Fruit fly (Drosophila melanogaster): ENCODE measurements around the gene scpr-B.

DNA sequence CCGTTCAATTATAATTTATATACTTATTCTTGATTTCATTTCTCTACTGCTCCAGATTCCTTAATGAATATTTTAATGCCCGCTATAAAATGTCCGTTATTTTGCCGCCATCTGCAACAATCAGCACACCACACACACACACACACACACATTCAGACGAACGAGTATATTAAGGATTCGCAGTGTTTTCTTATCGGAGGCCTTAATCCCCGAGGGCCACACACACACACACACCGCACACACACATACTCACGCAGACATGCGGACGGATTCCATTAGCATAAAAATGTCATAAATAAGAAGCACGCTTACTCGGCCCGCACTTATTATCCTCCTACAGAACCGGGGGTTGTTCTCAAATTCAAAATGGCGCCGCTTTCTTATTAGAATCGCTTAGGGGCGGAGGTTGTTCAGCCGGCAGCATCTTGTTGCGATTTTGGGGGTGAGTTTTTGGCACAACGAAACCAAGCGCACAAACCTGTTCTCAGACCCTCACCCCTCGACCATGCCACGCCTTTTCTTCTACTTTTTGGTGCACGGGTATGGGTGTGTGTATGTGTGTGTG is 20.3 kb upstream of the scpr-B start:
- TF ChIP-seq CTCF (optimal IDR thresholded peaks at IDR 0.05) (no peak), CG8478 (optimal IDR thresholded peaks at IDR 0.05) (no peak)
